Fruit fly (Drosophila melanogaster) whole organism: ENCODE data around the gene opa.

Experiments
- CG8478 ChIP-seq: fragments of >200 bp; optimal IDR thresholded peaks from 2 replicates; lab custom pipeline; 2018; ENCODE audit warnings: inconsistent platforms
- Dll ChIP-seq: fragments of >200 bp; optimal IDR thresholded peaks from 2 replicates; lab custom pipeline; 2017
- EcR ChIP-seq, 2 experiments: fragments of >200 bp; optimal IDR thresholded peaks; 2 replicates each; lab custom pipeline; 2017; ENCODE audit warnings: missing biosample characterization in 2 of 2, missing genetic modification characterization in 2 of 2, missing genetic modification reagents in 2 of 2
- pan ChIP-seq: fragments of >200 bp; optimal IDR thresholded peaks from 2 replicates; lab custom pipeline; 2017
- psq ChIP-seq: fragments of >200 bp; optimal IDR thresholded peaks from 2 replicates; lab custom pipeline; 2017
- usp ChIP-seq: fragments of >200 bp; optimal IDR thresholded peaks from 2 replicates; lab custom pipeline; 2017; ENCODE audit warnings: missing biosample characterization, missing genetic modification characterization, mixed read lengths

- no peak for TF ChIP-seq Dll (lab: Kevin White, UChicago)
- TF ChIP-seq psq (lab: Kevin White, UChicago) = no peak
- TF ChIP-seq pan (lab: Kevin White, UChicago) = no peak
- TF ChIP-seq EcR (GFP tag; optimal IDR thresholded peaks at IDR 0.05; lab: Kevin White, UChicago) = no peak
- TF ChIP-seq usp (GFP tag; lab: Kevin White, UChicago) = no peak
- no peak for TF ChIP-seq CG8478 (lab: Kevin White, UChicago)
Measured at dm6 chr3R:4813172-4813716, 39.4 kb upstream of the opa start.
